Worm (Caenorhabditis elegans) whole organism, late embryonic: ENCODE data around the gene F23F12.3.
A peak's percentile ranks its signal among the peaks of the same experiment; 100 is the strongest.

Source experiments
- F13H6.1 ChIP-seq: sonication (generic microtip); optimal IDR thresholded peaks from 2 replicates; lab custom pipeline; 2016; ENCODE audit warnings: missing genetic modification characterization, missing compliant biosample characterization
- K02D7.2 ChIP-seq: sonication (generic microtip); optimal IDR thresholded peaks from 2 replicates; lab custom pipeline; 2017; ENCODE audit warnings: mild to moderate bottlenecking, missing genetic modification characterization, missing compliant biosample characterization
- K09A11.1 ChIP-seq: sonication (generic microtip); optimal IDR thresholded peaks from 2 replicates; lab custom pipeline; 2017; ENCODE audit warnings: antibody characterized with exemption, mild to moderate bottlenecking, missing genetic modification characterization, missing compliant biosample characterization; ENCODE audit not compliant: insufficient read depth
- T23F11.4 ChIP-seq: fragments of 200-800 bp; sonication (Bioruptor generic); optimal IDR thresholded peaks from 2 replicates; lab custom pipeline; 2018; ENCODE audit warnings: mild to moderate bottlenecking, missing genetic modification characterization, missing compliant biosample characterization
- Y22D7AL.16 ChIP-seq: sonication (generic microtip); optimal IDR thresholded peaks from 2 replicates; lab custom pipeline; 2016; ENCODE audit warnings: missing genetic modification characterization, missing compliant biosample characterization
- ama-1 ChIP-seq: fragments of 150-350 bp; optimal IDR thresholded peaks from 2 replicates; lab custom pipeline; 2014
- ceh-2 ChIP-seq: sonication (generic microtip); optimal IDR thresholded peaks from 2 replicates; lab custom pipeline; 2016; ENCODE audit warnings: missing genotype, missing genetic modification characterization, missing compliant biosample characterization
- ceh-22 ChIP-seq: sonication (generic microtip); optimal IDR thresholded peaks from 2 replicates; lab custom pipeline; 2017; ENCODE audit warnings: missing biosample characterization, missing genetic modification characterization
- ceh-24 ChIP-seq: sonication (generic microtip); optimal IDR thresholded peaks from 2 replicates; lab custom pipeline; 2016; ENCODE audit warnings: mild to moderate bottlenecking, missing genetic modification characterization, missing compliant biosample characterization
- ceh-31 ChIP-seq: sonication (generic microtip); optimal IDR thresholded peaks from 2 replicates; lab custom pipeline; 2016; ENCODE audit warnings: missing genetic modification characterization, missing compliant biosample characterization
- ceh-45 ChIP-seq: fragments of 200-800 bp; sonication (Bioruptor generic); IDR thresholded peaks from 2 replicates; pipeline ENCODE4 v1.3.6; 2022; ENCODE audit warnings: missing genetic modification reagents, missing genetic modification characterization, missing compliant biosample characterization
- ceh-6 ChIP-seq: fragments of 200-800 bp; sonication (Bioruptor generic); optimal IDR thresholded peaks from 2 replicates; lab custom pipeline; 2018; ENCODE audit warnings: mild to moderate bottlenecking, missing genetic modification characterization, missing compliant biosample characterization
- ceh-9 ChIP-seq: sonication (generic microtip); optimal IDR thresholded peaks from 2 replicates; lab custom pipeline; 2016; ENCODE audit warnings: mild to moderate bottlenecking, missing genetic modification characterization, inconsistent platforms, missing compliant biosample characterization
- che-1 ChIP-seq: sonication (generic microtip); optimal IDR thresholded peaks from 2 replicates; lab custom pipeline; 2016; ENCODE audit warnings: mild to moderate bottlenecking, missing genetic modification characterization, missing compliant biosample characterization
- dve-1 ChIP-seq: sonication (generic microtip); optimal IDR thresholded peaks from 2 replicates; lab custom pipeline; 2017; ENCODE audit warnings: antibody characterized with exemption, mild to moderate bottlenecking, missing genetic modification characterization, missing compliant biosample characterization
- elt-2 ChIP-seq: sonication (generic microtip); optimal IDR thresholded peaks from 2 replicates; lab custom pipeline; 2016; ENCODE audit warnings: missing genetic modification reagents, missing genetic modification characterization, missing compliant biosample characterization
- ets-4 ChIP-seq: sonication (generic microtip); optimal IDR thresholded peaks from 2 replicates; lab custom pipeline; 2016; ENCODE audit warnings: missing genetic modification characterization, missing compliant biosample characterization
- fax-1 ChIP-seq: sonication (generic microtip); optimal IDR thresholded peaks from 2 replicates; lab custom pipeline; 2016; ENCODE audit warnings: missing genotype, missing genetic modification characterization, missing compliant biosample characterization
- fkh-10 ChIP-seq: fragments of 150-350 bp; optimal IDR thresholded peaks from 2 replicates; lab custom pipeline; 2014; ENCODE audit warnings: missing biosample characterization, missing genetic modification reagents, missing genetic modification characterization
- gmeb-2 ChIP-seq: sonication (generic microtip); optimal IDR thresholded peaks from 2 replicates; lab custom pipeline; 2016; ENCODE audit warnings: missing genetic modification characterization, inconsistent platforms, missing compliant biosample characterization
- hlh-15 ChIP-seq: sonication (generic microtip); optimal IDR thresholded peaks from 2 replicates; lab custom pipeline; 2016; ENCODE audit warnings: missing genetic modification characterization, missing compliant biosample characterization
- hlh-30 ChIP-seq: sonication (generic microtip); optimal IDR thresholded peaks from 2 replicates; lab custom pipeline; 2017; ENCODE audit warnings: antibody characterized with exemption, missing genetic modification characterization, missing compliant biosample characterization; ENCODE audit not compliant: insufficient read depth
- hlh-6 ChIP-seq: sonication (generic microtip); optimal IDR thresholded peaks from 2 replicates; lab custom pipeline; 2016; ENCODE audit warnings: missing genotype, missing genetic modification characterization, missing compliant biosample characterization
- mec-3 ChIP-seq: sonication (generic microtip); optimal IDR thresholded peaks from 2 replicates; lab custom pipeline; 2016; ENCODE audit warnings: borderline replicate concordance, missing genetic modification characterization, missing compliant biosample characterization
- nfya-1 ChIP-seq: sonication (generic microtip); optimal IDR thresholded peaks from 2 replicates; lab custom pipeline; 2017; ENCODE audit warnings: missing genetic modification characterization, mild to moderate bottlenecking, missing compliant biosample characterization, antibody characterized with exemption, moderate library complexity
- pat-9 ChIP-seq: fragments of 200-800 bp; sonication (Bioruptor generic); optimal IDR thresholded peaks from 2 replicates; lab custom pipeline; 2018; ENCODE audit warnings: mild to moderate bottlenecking, missing genetic modification characterization, moderate library complexity, missing compliant biosample characterization
- pha-4 ChIP-seq: fragments of 150-350 bp; optimal IDR thresholded peaks from 2 replicates; lab custom pipeline; 2018; ENCODE audit warnings: missing biosample characterization, missing genetic modification reagents, missing genetic modification characterization
- ref-2 ChIP-seq: sonication (generic microtip); optimal IDR thresholded peaks from 2 replicates; lab custom pipeline; 2016; ENCODE audit warnings: missing genetic modification characterization, missing compliant biosample characterization
- rnt-1 ChIP-seq: sonication (generic microtip); optimal IDR thresholded peaks from 2 replicates; lab custom pipeline; 2016; ENCODE audit warnings: missing genetic modification characterization, missing compliant biosample characterization
- sox-4 ChIP-seq: sonication (generic microtip); optimal IDR thresholded peaks from 2 replicates; lab custom pipeline; 2017; ENCODE audit warnings: mild to moderate bottlenecking, missing genetic modification characterization, inconsistent platforms, missing compliant biosample characterization
- syd-9 ChIP-seq: sonication (generic microtip); optimal IDR thresholded peaks from 2 replicates; lab custom pipeline; 2016; ENCODE audit warnings: mild to moderate bottlenecking, missing genetic modification characterization, moderate library complexity, missing compliant biosample characterization
- tbx-2 ChIP-seq: sonication (generic microtip); optimal IDR thresholded peaks from 2 replicates; lab custom pipeline; 2016; ENCODE audit warnings: missing genetic modification characterization, missing compliant biosample characterization
- tbx-7 ChIP-seq: sonication (generic microtip); optimal IDR thresholded peaks from 2 replicates; lab custom pipeline; 2016; ENCODE audit warnings: missing genotype, missing genetic modification characterization, missing compliant biosample characterization
- ttx-3 ChIP-seq: sonication (generic microtip); optimal IDR thresholded peaks from 2 replicates; lab custom pipeline; 2016; ENCODE audit warnings: missing genetic modification reagents, missing genetic modification characterization, missing compliant biosample characterization
- unc-3 ChIP-seq, 2 experiments: fragments of 200-800 bp in 1 of 2; sonication (Bioruptor generic) in 1 of 2; sonication (generic microtip) in 1 of 2; conservative IDR thresholded peaks in 1 of 2; optimal IDR thresholded peaks in 1 of 2; 2 replicates each; pipeline versions ENCODE4 v1.3.6 to Lab custom; 2016 to 2022; ENCODE audit warnings: missing compliant biosample characterization in 2 of 2, missing genetic modification characterization in 2 of 2, missing genetic modification reagents in 1 of 2
- unc-42 ChIP-seq: sonication (generic microtip); optimal IDR thresholded peaks from 2 replicates; lab custom pipeline; 2016; ENCODE audit warnings: missing genotype, missing genetic modification characterization, missing compliant biosample characterization
- unc-55 ChIP-seq: sonication (generic microtip); optimal IDR thresholded peaks from 2 replicates; lab custom pipeline; 2017; ENCODE audit warnings: missing biosample characterization, missing genetic modification reagents, missing genetic modification characterization
- unc-86 ChIP-seq: sonication (generic microtip); optimal IDR thresholded peaks from 2 replicates; lab custom pipeline; 2016; ENCODE audit warnings: missing genetic modification characterization, missing compliant biosample characterization
- zip-5 ChIP-seq: sonication (generic microtip); optimal IDR thresholded peaks from 2 replicates; lab custom pipeline; 2016; ENCODE audit warnings: missing genetic modification characterization, missing compliant biosample characterization
- ztf-16 ChIP-seq: sonication (generic microtip); optimal IDR thresholded peaks from 2 replicates; lab custom pipeline; 2017; ENCODE audit warnings: missing genetic modification characterization, missing compliant biosample characterization

F23F12.3 gene

ce11 chrIII:6500032-6500564, at the start of gene F23F12.3:
Gene F23F12.3, plus strand, starts transcription at chrIII:6500514.
- TF ChIP-seq nfya-1 (tag; lab: Kevin White, UChicago) (peak; percentile 43), F13H6.1 (tag; lab: Kevin White, UChicago) (no peak)

ce11 chrIII:6450596-6450995, 49.7 kb upstream of the F23F12.3 start, which contains the start of gene T26A5.6:
Gene T26A5.6, minus strand, starts transcription at chrIII:6450696.
- TF ChIP-seq ceh-2 (tag; lab: Kevin White, UChicago) (no peak), Y22D7AL.16 (tag; lab: Kevin White, UChicago) (no peak), pha-4 (tag; lab: Kevin White, UChicago) (no peak), tbx-2 (tag; lab: Kevin White, UChicago) (no peak), ceh-22 (tag; lab: Kevin White, UChicago) (no peak)

ce11 chrIII:6452278-6452677, 48.0 kb upstream of the F23F12.3 start, which contains the start of gene set-1:
Gene set-1, minus strand, starts transcription at chrIII:6452378.
- TF ChIP-seq unc-3 (GFP tag; conservative IDR thresholded peaks at IDR 0.05; lab: Robert Waterston, UW) (no peak), unc-3 (tag; optimal IDR thresholded peaks at IDR 0.05; lab: Kevin White, UChicago) (no peak), tbx-7 (tag; lab: Kevin White, UChicago) (no peak), zip-5 (tag; lab: Kevin White, UChicago) (no peak), rnt-1 (tag; lab: Kevin White, UChicago) (no peak), ceh-9 (tag; lab: Kevin White, UChicago) (no peak), ceh-2 (tag; lab: Kevin White, UChicago) (no peak), pat-9 (no peak), mec-3 (tag; lab: Kevin White, UChicago) (no peak), ceh-45 (GFP tag; lab: Robert Waterston, UW) (no peak), hlh-15 (no peak), K02D7.2 (no peak), hlh-30 (tag; lab: Kevin White, UChicago) (no peak), pha-4 (tag; lab: Kevin White, UChicago) (no peak), unc-55 (GFP tag; lab: Kevin White, UChicago) (no peak), Y22D7AL.16 (tag; lab: Kevin White, UChicago) (no peak), ttx-3 (tag; lab: Kevin White, UChicago) (no peak), elt-2 (tag; lab: Kevin White, UChicago) (no peak), syd-9 (tag; lab: Kevin White, UChicago) (no peak), ceh-6 (GFP tag; lab: Kevin White, UChicago) (no peak)

- peak; percentile 81 for TF ChIP-seq hlh-30 (tag; lab: Kevin White, UChicago)
- no peak for TF ChIP-seq fkh-10 (GFP tag; lab: Kevin White, UChicago)
Measured at ce11 chrIII:6452683-6453082, 47.6 kb upstream of the F23F12.3 start.

ce11 chrIII:6453665-6454064, 46.6 kb upstream of the F23F12.3 start:
- TF ChIP-seq dve-1 (peak; percentile 79), hlh-15 (peak; percentile 5), K02D7.2 (no peak), gmeb-2 (tag; lab: Kevin White, UChicago) (peak; percentile 55), T23F11.4 (GFP tag; lab: Kevin White, UChicago) (peak; percentile 37), zip-5 (tag; lab: Kevin White, UChicago) (no peak), ttx-3 (tag; lab: Kevin White, UChicago) (peak; percentile 62), F13H6.1 (tag; lab: Kevin White, UChicago) (peak; percentile 54), ceh-31 (tag; lab: Kevin White, UChicago) (peak; percentile 75), ceh-2 (tag; lab: Kevin White, UChicago) (peak; percentile 45), ceh-9 (tag; lab: Kevin White, UChicago) (no peak), syd-9 (tag; lab: Kevin White, UChicago) (peak; percentile 33), fax-1 (tag; lab: Kevin White, UChicago) (peak; percentile 40), che-1 (tag; lab: Kevin White, UChicago) (peak; percentile 22), ceh-22 (tag; lab: Kevin White, UChicago) (no peak), ztf-16 (tag; lab: Kevin White, UChicago) (peak; percentile 74), ets-4 (peak; percentile 31), ref-2 (tag; lab: Kevin White, UChicago) (peak; percentile 32), unc-3 (GFP tag; conservative IDR thresholded peaks at IDR 0.05; lab: Robert Waterston, UW) (no peak), unc-3 (tag; optimal IDR thresholded peaks at IDR 0.05; lab: Kevin White, UChicago) (peak; percentile 36), sox-4 (tag; lab: Kevin White, UChicago) (peak; percentile 60), ceh-24 (tag; lab: Kevin White, UChicago) (no peak), unc-86 (tag; lab: Kevin White, UChicago) (peak; percentile 31), hlh-6 (tag; lab: Kevin White, UChicago) (no peak), Y22D7AL.16 (tag; lab: Kevin White, UChicago) (no peak), unc-42 (peak; percentile 56), K09A11.1 (peak; percentile 19), ama-1 (lab: Kevin White, UChicago) (no peak), hlh-30 (tag; lab: Kevin White, UChicago) (peak; percentile 41)
